Fruit fly (Drosophila melanogaster) Kc167 (cell line): ENCODE measurements around the gene eIF5B.

Experiments
- Sin3A ChIP-seq: fragments of >200 bp; optimal IDR thresholded peaks from 2 replicates; lab custom pipeline; 2018; ENCODE audit warnings: missing external identifiers
- h ChIP-seq: fragments of >200 bp; optimal IDR thresholded peaks from 3 replicates; lab custom pipeline; 2018; ENCODE audit warnings: missing external identifiers
- insv ChIP-seq: fragments of >200 bp; optimal IDR thresholded peaks from 3 replicates; lab custom pipeline; 2018; ENCODE audit warnings: missing external identifiers
- psq ChIP-seq: fragments of >200 bp; optimal IDR thresholded peaks from 2 replicates; lab custom pipeline; 2017; ENCODE audit warnings: missing external identifiers
- ttk ChIP-seq: sonication (Bioruptor generic); optimal IDR thresholded peaks from 2 replicates; lab custom pipeline; 2017; ENCODE audit warnings: missing external identifiers

dm6 chr3L:3380225-3381043 is 80.3 kb downstream of the eIF5B start:
- no peak for TF ChIP-seq h (lab: Kevin White, UChicago)
- no peak for TF ChIP-seq insv (lab: Kevin White, UChicago)
- TF ChIP-seq psq (lab: Kevin White, UChicago), result no peak
- TF ChIP-seq ttk (lab: Kevin White, UChicago), result no peak
- TF ChIP-seq Sin3A (lab: Kevin White, UChicago), result no peak
